Worm (Caenorhabditis elegans) whole organism, L3 larva: ENCODE data around the gene F22B8.7.

Experiments
- ZK546.5 ChIP-seq: sonication (generic microtip); optimal IDR thresholded peaks from 2 replicates; lab custom pipeline; 2017; ENCODE audit warnings: missing biosample characterization, missing genetic modification characterization
- aly-2 ChIP-seq: fragments of 150-350 bp; optimal IDR thresholded peaks from 2 replicates; lab custom pipeline; 2014; ENCODE audit warnings: missing biosample characterization, missing genetic modification characterization
- egl-27 ChIP-seq: sonication (generic microtip); optimal IDR thresholded peaks from 4 replicates; lab custom pipeline; 2017; ENCODE audit warnings: missing biosample characterization, missing genetic modification reagents, missing genetic modification characterization
- elt-2 ChIP-seq: sonication (generic microtip); optimal IDR thresholded peaks from 2 replicates; lab custom pipeline; 2016; ENCODE audit warnings: missing genetic modification reagents, mild to moderate bottlenecking, missing genetic modification characterization, missing compliant biosample characterization
- jun-1 ChIP-seq: fragments of 150-350 bp; optimal IDR thresholded peaks from 2 replicates; lab custom pipeline; 2014; ENCODE audit warnings: missing biosample characterization, missing genetic modification reagents, missing genetic modification characterization
- mdl-1 ChIP-seq: fragments of 150-350 bp; optimal IDR thresholded peaks from 2 replicates; lab custom pipeline; 2014; ENCODE audit warnings: missing biosample characterization, missing genetic modification characterization
- nfya-1 ChIP-seq: sonication (generic microtip); optimal IDR thresholded peaks from 2 replicates; lab custom pipeline; 2017; ENCODE audit warnings: missing genetic modification characterization, mild to moderate bottlenecking, missing compliant biosample characterization, antibody characterized with exemption, moderate library complexity; ENCODE audit not compliant: insufficient read depth
- nhr-23 ChIP-seq: fragments of 150-350 bp; optimal IDR thresholded peaks from 2 replicates; lab custom pipeline; 2014; ENCODE audit warnings: missing biosample characterization, missing genetic modification reagents, missing genetic modification characterization

DNA sequence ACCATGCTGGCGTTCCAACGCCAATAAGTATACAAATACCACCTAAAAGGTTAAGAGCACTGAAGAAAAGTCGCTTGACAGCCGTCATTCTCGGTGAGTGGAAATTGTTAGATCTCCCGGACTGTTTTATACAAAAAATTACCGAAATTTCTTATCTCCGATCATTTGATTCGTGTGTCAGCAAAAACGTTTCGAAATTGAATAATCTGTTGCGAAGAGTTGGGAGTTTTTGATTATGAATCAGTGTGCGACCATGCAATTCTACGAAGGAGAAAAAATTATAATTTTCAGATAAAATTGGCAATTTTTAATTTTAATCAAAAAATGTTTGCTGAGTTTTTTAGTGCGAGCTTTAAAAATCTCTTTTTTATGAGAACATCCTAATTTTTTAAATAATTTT, 45.1 kb downstream of the F22B8.7 start, which contains the start of gene clc-11:
- no peak for TF ChIP-seq ZK546.5 (tag; lab: Kevin White, UChicago)
- no peak for TF ChIP-seq nfya-1 (tag; lab: Kevin White, UChicago)
- no peak for TF ChIP-seq jun-1 (tag; lab: Kevin White, UChicago)
- no peak for TF ChIP-seq egl-27 (tag; lab: Kevin White, UChicago)
- TF ChIP-seq nhr-23, result no peak
- no peak for TF ChIP-seq elt-2 (tag; lab: Kevin White, UChicago)
- no peak for TF ChIP-seq mdl-1 (tag; lab: Kevin White, UChicago)
- no peak for TF ChIP-seq aly-2 (tag; lab: Kevin White, UChicago)
